Fruit fly (Drosophila melanogaster): ENCODE data around the gene Rheb.

The Rheb gene

DNA sequence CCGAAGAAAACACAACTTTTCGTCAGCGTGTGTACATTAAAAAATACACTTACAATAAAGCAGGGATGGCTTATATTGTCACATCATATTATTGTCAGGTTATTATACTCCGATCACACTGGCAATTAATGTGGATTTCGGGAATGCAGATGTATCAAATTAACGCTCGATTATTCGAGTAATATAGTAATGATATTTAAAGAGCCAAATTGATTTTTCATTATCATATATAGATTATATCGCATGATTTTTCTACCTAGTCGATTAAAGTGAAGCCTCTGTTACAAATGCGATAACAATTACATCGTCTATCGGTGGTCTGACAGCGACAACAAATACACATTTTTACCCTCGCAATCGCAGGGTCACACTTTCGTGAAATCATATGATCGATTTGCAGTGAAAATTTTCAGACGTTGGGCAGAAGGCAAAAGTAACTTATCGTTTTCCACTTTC is 22.7 kb downstream of the Rheb start, which contains the start of the genes noi and Vha26 (continued):
- TF ChIP-seq sima (GFP tag; optimal IDR thresholded peaks at IDR 0.05) (no peak), croc (GFP tag; conservative IDR thresholded peaks at IDR 0.05) (no peak), CG1602 (GFP tag; optimal IDR thresholded peaks at IDR 0.05) (no peak), Ada2b (GFP tag; IDR thresholded peaks at IDR 0.05) (no peak), CG4730 (GFP tag; IDR thresholded peaks at IDR 0.05) (no peak), unpg (GFP tag; optimal IDR thresholded peaks at IDR 0.05) (no peak), Usf (GFP tag; optimal IDR thresholded peaks at IDR 0.05) (no peak), NfI (GFP tag; optimal IDR thresholded peaks at IDR 0.05) (peak; percentile 44), CG34376 (GFP tag; optimal IDR thresholded peaks at IDR 0.05) (no peak), CG1529 (GFP tag; optimal IDR thresholded peaks at IDR 0.05) (no peak), pb (GFP tag; optimal IDR thresholded peaks at IDR 0.05) (no peak), corto (GFP tag; optimal IDR thresholded peaks at IDR 0.05) (no peak), CG6765 (GFP tag; optimal IDR thresholded peaks at IDR 0.05) (no peak), nau (GFP tag; optimal IDR thresholded peaks at IDR 0.05) (no peak), Sry-β (GFP tag; optimal IDR thresholded peaks at IDR 0.05) (peak; percentile 18), fd96Cb (tag; optimal IDR thresholded peaks at IDR 0.05) (peak; percentile 18), pfk (GFP tag; optimal IDR thresholded peaks at IDR 0.05) (peak; percentile 39), her (GFP tag; optimal IDR thresholded peaks at IDR 0.05) (no peak), Hr78 (GFP tag; optimal IDR thresholded peaks at IDR 0.05) (peak in 1 of 2 experiments; percentile 54), gcm (GFP tag; optimal IDR thresholded peaks at IDR 0.05) (no peak), Dfd (GFP tag; optimal IDR thresholded peaks at IDR 0.05) (peak in 1 of 2 experiments; percentile 90), CG11247 (GFP tag; IDR thresholded peaks at IDR 0.05) (no peak), Dek (tag; optimal IDR thresholded peaks at IDR 0.05) (no peak), NC2β (GFP tag; optimal IDR thresholded peaks at IDR 0.05) (no peak), jigr1 (GFP tag; IDR thresholded peaks at IDR 0.05) (no peak), Aef1 (GFP tag; IDR thresholded peaks at IDR 0.05) (0 out of 3 replicates have a peak, but pooled peaks have one; percentile 25), Opbp (GFP tag; IDR thresholded peaks at IDR 0.05; ENCODE audit: partially characterized antibody) (no peak; the same call in 2 of the 3 replicates), ssp (GFP tag; IDR thresholded peaks at IDR 0.05) (peak; percentile 98), CrebB (tag; optimal IDR thresholded peaks at IDR 0.05) (no peak), chinmo (GFP tag; IDR thresholded peaks at IDR 0.05; ENCODE audit: partially characterized antibody) (0 out of 4 replicates have a peak, but pooled peaks have one; percentile 60), CG8924 (tag; optimal IDR thresholded peaks at IDR 0.05) (no peak), CG12299 (tag; optimal IDR thresholded peaks at IDR 0.05) (no peak), zen (tag; optimal IDR thresholded peaks at IDR 0.05) (peak; percentile 76), CG16815 (GFP tag; optimal IDR thresholded peaks at IDR 0.05) (no peak), NFAT (GFP tag; IDR thresholded peaks at IDR 0.05) (no peak), Hand (GFP tag; optimal IDR thresholded peaks at IDR 0.05) (no peak), Tbp (GFP tag; optimal IDR thresholded peaks at IDR 0.05) (no peak), prd (optimal IDR thresholded peaks at IDR 0.05) (no peak), prd (GFP tag; IDR thresholded peaks at IDR 0.05) (peak; percentile 29; the same call in 1 of the 3 replicates), HLH54F (GFP tag; optimal IDR thresholded peaks at IDR 0.05) (peak; percentile 50), Antp (GFP tag; optimal IDR thresholded peaks at IDR 0.05) (no peak), Dip2 (GFP tag; IDR thresholded peaks at IDR 0.05) (no peak), CG12104 (GFP tag; optimal IDR thresholded peaks at IDR 0.05) (no peak), tgo (GFP tag; IDR thresholded peaks at IDR 0.05) (no peak), CG4360 (GFP tag; IDR thresholded peaks at IDR 0.05) (no peak), Hr3 (GFP tag; optimal IDR thresholded peaks at IDR 0.05) (peak; percentile 28), CG17912 (GFP tag; optimal IDR thresholded peaks at IDR 0.05) (no peak), CG12744 (GFP tag; optimal IDR thresholded peaks at IDR 0.05) (peak; percentile 19), CG31388 (GFP tag; optimal IDR thresholded peaks at IDR 0.05) (no peak), CG11560 (tag; IDR thresholded peaks at IDR 0.05) (peak; percentile 40; the same call in 2 of the 3 replicates), dpn (GFP tag; optimal IDR thresholded peaks at IDR 0.05) (peak; percentile 16 to 21)
